Worm (Caenorhabditis elegans) whole organism, early embryonic: ENCODE measurements around the gene soc-1.

Experiments
- F13C5.2 ChIP-seq: sonication (generic microtip); optimal IDR thresholded peaks from 2 replicates; lab custom pipeline; 2017; ENCODE audit warnings: mild to moderate bottlenecking, missing genetic modification characterization, inconsistent platforms, missing compliant biosample characterization
- ama-1 ChIP-seq: fragments of 150-350 bp; optimal IDR thresholded peaks from 2 replicates; lab custom pipeline; 2014
- hnd-1 ChIP-seq: sonication (generic microtip); optimal IDR thresholded peaks from 2 replicates; lab custom pipeline; 2016; ENCODE audit warnings: missing genetic modification characterization, missing compliant biosample characterization

- TF ChIP-seq ama-1 (lab: Kevin White, UChicago) (no peak), F13C5.2 (tag; lab: Kevin White, UChicago) (no peak), hnd-1 (tag; lab: Kevin White, UChicago) (no peak)
These were observed 43.5 kb upstream of the soc-1 start for ce11 chrV:4599225-4599624.
